Worm (Caenorhabditis elegans): Measurements from ENCODE around the gene ZK370.4.

- TF ChIP-seq nhr-71 (tag; optimal IDR thresholded peaks at IDR 0.05) (peak; percentile 42), efl-1 (optimal IDR thresholded peaks at IDR 0.05) (peak; percentile 0 to 40), efl-1 (GFP tag; optimal IDR thresholded peaks at IDR 0.05 in 1 of 2) (peak; percentile 36 to 42), zag-1 (tag; optimal IDR thresholded peaks at IDR 0.05) (no peak), mef-2 (tag; optimal IDR thresholded peaks at IDR 0.05) (no peak), hpl-2 (GFP tag; optimal IDR thresholded peaks at IDR 0.05) (no peak), nhr-11 (tag; optimal IDR thresholded peaks at IDR 0.05) (no peak), aly-2 (tag; optimal IDR thresholded peaks at IDR 0.05) (no peak), blmp-1 (tag; optimal IDR thresholded peaks at IDR 0.05) (peak; percentile 22), lin-39 (tag; optimal IDR thresholded peaks at IDR 0.05) (no peak), unc-130 (tag; optimal IDR thresholded peaks at IDR 0.05) (no peak)
Observed at ce11 chrIII:8683679-8684263, 47.4 kb downstream of the ZK370.4 start, which contains the start of gene fli-1.

Data from whole organism, L1 larva.